Worm (Caenorhabditis elegans) whole organism, L4 larva: ENCODE results near the gene C18H7.6.

ENCODE experiments used
- ces-1 ChIP-seq: fragments of 150-350 bp; sonication (generic microtip); optimal IDR thresholded peaks from 4 replicates; lab custom pipeline; 2014; ENCODE audit warnings: missing biosample characterization, missing genetic modification reagents, missing genetic modification characterization
- snpc-4 ChIP-seq: fragments of 150-350 bp; optimal IDR thresholded peaks from 2 replicates; lab custom pipeline; 2014; ENCODE audit warnings: missing biosample characterization, missing genetic modification characterization

- TF ChIP-seq snpc-4 (tag; lab: Kevin White, UChicago) (no peak), ces-1 (GFP tag; lab: Kevin White, UChicago) (no peak)
Measured at ce11 chrIV:601595-601994, 9.3 kb upstream of the C18H7.6 start, which contains the start of gene srt-59.
